Fruit fly (Drosophila melanogaster): Measurements from ENCODE around the gene CG14947.

DNA sequence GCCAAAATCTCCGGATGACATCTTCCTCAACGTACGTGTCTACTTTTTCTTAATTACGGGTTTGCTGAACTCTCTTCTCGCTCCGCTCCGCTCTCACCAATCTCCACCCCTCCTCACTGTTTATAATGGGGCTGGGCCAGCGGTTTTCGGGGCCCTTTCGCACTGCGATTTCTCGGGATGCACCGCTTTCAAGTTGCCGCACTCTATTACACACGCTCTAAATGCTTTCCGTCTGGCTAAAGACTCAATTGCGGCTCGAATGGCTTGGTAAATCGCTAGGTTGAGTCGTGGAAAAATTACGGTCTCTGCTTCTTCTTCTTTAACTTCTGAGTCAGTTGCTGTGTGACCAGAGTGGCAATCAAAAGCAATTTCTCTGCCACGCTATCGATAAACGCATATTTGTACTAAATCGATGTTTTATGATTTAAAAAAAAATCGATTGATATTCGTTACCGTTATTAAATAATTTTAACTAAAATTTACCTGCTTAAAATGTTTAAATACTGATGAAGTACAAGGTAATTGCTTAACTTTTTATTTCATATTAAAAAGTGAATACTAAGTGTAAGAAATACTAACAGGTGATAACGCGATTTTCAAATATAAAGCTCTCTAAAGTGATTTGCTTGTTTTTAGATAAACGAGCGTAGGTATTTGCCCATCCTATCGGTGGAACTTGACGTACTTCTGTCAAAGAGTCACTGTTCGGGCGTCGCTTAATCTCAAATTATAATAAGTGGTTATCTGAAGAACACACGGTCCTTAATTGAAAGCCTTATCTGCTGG is 33.1 kb downstream of the CG14947 start, which contains the start of the genes Rab6 and Phae1:
- no peak for TF ChIP-seq CG9139 (GFP tag; optimal IDR thresholded peaks at IDR 0.05)
- no peak for TF ChIP-seq OdsH (GFP tag; optimal IDR thresholded peaks at IDR 0.05)
- no peak for TF ChIP-seq CG3919 (GFP tag; optimal IDR thresholded peaks at IDR 0.05)
- TF ChIP-seq CG7368 (GFP tag; optimal IDR thresholded peaks at IDR 0.05) = no peak
- no peak for TF ChIP-seq CG6792 (GFP tag; optimal IDR thresholded peaks at IDR 0.05)
- no peak for TF ChIP-seq CG6808 (GFP tag; optimal IDR thresholded peaks at IDR 0.05)
- no peak for TF ChIP-seq net (GFP tag; optimal IDR thresholded peaks at IDR 0.05)
- TF ChIP-seq Gug (GFP tag; IDR thresholded peaks at IDR 0.05) = no peak
- no peak for TF ChIP-seq cyc (GFP tag; optimal IDR thresholded peaks at IDR 0.05)
- no peak for TF ChIP-seq vri (GFP tag; optimal IDR thresholded peaks at IDR 0.05)

All from whole organism, prepupa.